Worm (Caenorhabditis elegans) whole organism, early embryonic: ENCODE results near the gene blos-1.

Experiments
- B0310.2 ChIP-seq: sonication (generic microtip); optimal IDR thresholded peaks from 2 replicates; lab custom pipeline; 2016; ENCODE audit warnings: mild to moderate bottlenecking, missing genetic modification characterization, missing compliant biosample characterization
- ama-1 ChIP-seq: fragments of 150-350 bp; optimal IDR thresholded peaks from 2 replicates; lab custom pipeline; 2014
- ceh-13 ChIP-seq: fragments of 200-800 bp; sonication (Bioruptor generic); optimal IDR thresholded peaks from 2 replicates; lab custom pipeline; 2018; ENCODE audit warnings: mild to moderate bottlenecking, missing genetic modification characterization, missing compliant biosample characterization
- ets-7 ChIP-seq: sonication (generic microtip); optimal IDR thresholded peaks from 2 replicates; lab custom pipeline; 2016; ENCODE audit warnings: missing genotype, missing genetic modification characterization, missing compliant biosample characterization
- hmbx-1 ChIP-seq: sonication (generic microtip); optimal IDR thresholded peaks from 2 replicates; lab custom pipeline; 2016; ENCODE audit warnings: mild to moderate bottlenecking, missing genetic modification characterization, missing compliant biosample characterization
- hmg-4 ChIP-seq: fragments of 200-800 bp; sonication (Bioruptor generic); optimal IDR thresholded peaks from 2 replicates; lab custom pipeline; 2018; ENCODE audit warnings: mild to moderate bottlenecking, missing genetic modification characterization, missing compliant biosample characterization
- pes-1 ChIP-seq: fragments of 200-800 bp; sonication (Bioruptor generic); IDR thresholded peaks from 2 replicates; pipeline ENCODE4 v1.3.6; 2022; ENCODE audit warnings: missing genetic modification reagents, missing genetic modification characterization, missing compliant biosample characterization
- scrt-1 ChIP-seq: fragments of 200-800 bp; sonication (Bioruptor generic); IDR thresholded peaks from 2 replicates; pipeline ENCODE4 v1.3.6; 2022; ENCODE audit warnings: missing genetic modification characterization, missing compliant biosample characterization
- sea-1 ChIP-seq: fragments of 200-800 bp; sonication (Bioruptor generic); conservative IDR thresholded peaks from 2 replicates; pipeline ENCODE4 v1.3.6; 2022; ENCODE audit warnings: missing genetic modification characterization, missing compliant biosample characterization
- tbx-37 ChIP-seq: fragments of 200-800 bp; sonication (Bioruptor generic); conservative IDR thresholded peaks from 2 replicates; pipeline ENCODE4 v1.3.6; 2022; ENCODE audit warnings: missing genetic modification reagents, missing genetic modification characterization, missing compliant biosample characterization
- tra-4 ChIP-seq: sonication (generic microtip); optimal IDR thresholded peaks from 2 replicates; lab custom pipeline; 2017; ENCODE audit warnings: missing genetic modification characterization, missing compliant biosample characterization

DNA sequence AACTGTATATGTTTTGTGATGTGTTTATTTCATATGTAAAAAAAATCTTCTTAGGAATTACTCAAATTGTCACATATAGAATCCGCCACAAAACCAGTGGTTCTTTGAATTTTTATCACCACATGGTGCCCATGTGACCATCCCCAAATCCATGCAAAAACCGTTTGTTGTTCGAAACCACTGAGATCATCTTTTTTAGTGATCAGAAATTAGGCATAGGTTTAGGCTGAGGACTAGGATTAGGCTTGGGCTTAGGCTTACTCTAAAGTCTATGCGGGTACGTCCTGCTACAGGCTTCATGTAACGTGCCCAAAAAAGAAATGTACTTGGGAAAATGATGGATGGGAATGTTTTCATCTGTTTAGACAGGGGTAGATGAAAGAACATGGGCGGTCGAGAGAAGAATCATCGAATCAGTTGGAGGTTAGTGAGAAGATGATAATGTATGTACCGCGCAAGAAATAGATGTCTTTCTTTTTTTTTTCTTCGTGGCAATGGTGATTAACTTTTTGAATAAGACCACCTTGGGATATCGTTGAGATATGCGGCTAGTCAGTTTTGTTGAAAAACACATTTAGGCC is 24.6 kb upstream of the blos-1 start:
- no peak for TF ChIP-seq sea-1 (GFP tag; lab: Robert Waterston, UW)
- no peak for TF ChIP-seq hmbx-1 (tag; lab: Kevin White, UChicago)
- no peak for TF ChIP-seq ceh-13 (GFP tag; lab: Kevin White, UChicago)
- no peak for TF ChIP-seq scrt-1 (GFP tag; lab: Robert Waterston, UW)
- no peak for TF ChIP-seq pes-1
- no peak for TF ChIP-seq ama-1
- TF ChIP-seq tra-4 (tag; lab: Kevin White, UChicago): no peak
- TF ChIP-seq B0310.2 (tag; lab: Kevin White, UChicago): no peak
- TF ChIP-seq tbx-37: no peak
- no peak for TF ChIP-seq ets-7 (tag; lab: Kevin White, UChicago)
- TF ChIP-seq hmg-4: no peak
